Fruit fly (Drosophila melanogaster): ENCODE data around the gene Hmgcr.

Hmgcr gene

DNA sequence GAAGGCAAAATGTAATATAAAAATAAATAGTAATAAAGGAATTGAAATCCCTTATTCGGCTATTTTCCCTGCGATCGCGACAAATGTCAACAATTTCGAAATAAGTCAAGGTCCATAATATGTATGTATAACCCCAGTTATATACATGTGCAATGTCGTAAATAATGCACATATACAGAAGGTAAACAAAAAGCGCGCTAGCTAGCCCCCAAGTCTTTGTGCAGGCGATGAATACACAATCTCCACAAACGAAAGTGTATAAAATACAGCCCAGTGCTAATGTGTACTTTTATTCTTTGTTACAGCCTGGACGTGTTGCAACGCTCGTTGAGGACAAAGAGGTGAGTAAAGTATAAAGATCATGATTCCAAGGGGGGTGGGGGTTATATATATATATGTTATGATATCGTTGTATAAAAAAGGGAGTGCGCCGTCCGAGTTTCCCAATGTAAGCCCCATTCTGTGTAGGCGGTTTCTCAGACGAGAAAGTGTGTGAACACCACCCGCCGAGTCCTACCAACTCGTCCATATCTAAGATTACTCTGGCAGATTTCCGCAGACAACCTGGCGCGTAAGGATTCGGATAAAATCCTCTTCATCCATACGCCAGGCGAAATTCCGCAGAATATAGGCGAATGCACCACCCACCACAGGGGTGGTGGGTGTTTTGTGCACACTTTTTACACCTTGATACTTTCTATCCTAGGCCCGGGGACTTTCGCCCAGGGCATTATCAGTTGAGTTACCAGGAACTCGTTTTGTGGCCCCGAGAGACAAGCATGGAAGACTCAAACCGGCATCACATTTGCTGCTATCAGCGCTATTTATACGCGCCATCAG, 3.3 kb upstream of the Hmgcr start (continued):
- TF ChIP-seq pum (GFP tag; optimal IDR thresholded peaks at IDR 0.05), result no peak
- TF ChIP-seq Fer3 (tag; optimal IDR thresholded peaks at IDR 0.05), result no peak
- no peak for TF ChIP-seq repo (GFP tag; optimal IDR thresholded peaks at IDR 0.05)
- TF ChIP-seq Chrac-16 (GFP tag; optimal IDR thresholded peaks at IDR 0.05), result no peak
- no peak for TF ChIP-seq pzg (GFP tag; optimal IDR thresholded peaks at IDR 0.05)
- TF ChIP-seq shn (GFP tag; optimal IDR thresholded peaks at IDR 0.05), result no peak
- peak; percentile 32 for TF ChIP-seq Hmr (GFP tag; optimal IDR thresholded peaks at IDR 0.05)
- TF ChIP-seq CG17612 (GFP tag; IDR thresholded peaks at IDR 0.05), result no peak
- TF ChIP-seq otp (GFP tag; IDR thresholded peaks at IDR 0.05), result no peak
- no peak for TF ChIP-seq CG6689 (GFP tag; IDR thresholded peaks at IDR 0.05)
- TF ChIP-seq ash1 (GFP tag; optimal IDR thresholded peaks at IDR 0.05), result no peak
- TF ChIP-seq onecut (GFP tag; IDR thresholded peaks at IDR 0.05), result peak; percentile 19; the same call in 1 of the 2 replicates
- no peak for TF ChIP-seq CG17802 (tag; optimal IDR thresholded peaks at IDR 0.05)
- no peak for TF ChIP-seq CG14965 (GFP tag; optimal IDR thresholded peaks at IDR 0.05; ENCODE audit: borderline replicate concordance)
- TF ChIP-seq Ada2b (GFP tag; IDR thresholded peaks at IDR 0.05), result no peak
- no peak for TF ChIP-seq Dp (GFP tag; optimal IDR thresholded peaks at IDR 0.05)
- peak; percentile 42 for TF ChIP-seq CG6854 (GFP tag; optimal IDR thresholded peaks at IDR 0.05)
- peak; percentile 18; the same call in 1 of the 3 replicates for TF ChIP-seq CG11695 (GFP tag; IDR thresholded peaks at IDR 0.05)
- no peak for TF ChIP-seq CG14014 (GFP tag; IDR thresholded peaks at IDR 0.05)
- TF ChIP-seq fu2 (GFP tag; optimal IDR thresholded peaks at IDR 0.05), result no peak
- no peak for TF ChIP-seq NfI (GFP tag; optimal IDR thresholded peaks at IDR 0.05)
- peak; percentile 42 for TF ChIP-seq CG5180 (GFP tag; optimal IDR thresholded peaks at IDR 0.05)

DNA sequence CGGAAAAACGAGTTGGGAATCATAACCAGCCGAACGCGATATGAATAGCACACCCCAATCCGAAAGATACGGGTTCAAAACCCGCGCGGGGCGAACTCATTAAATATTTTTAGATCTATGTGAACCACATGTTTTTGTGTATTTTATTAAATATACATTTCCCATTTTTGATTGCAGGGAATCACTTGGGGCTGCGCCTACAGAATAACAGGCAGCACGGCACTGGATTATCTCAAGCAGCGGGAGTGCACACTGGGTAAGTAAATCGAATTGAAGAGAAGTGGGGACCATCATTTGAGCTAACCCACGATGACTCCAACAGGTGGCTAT, 2.7 kb upstream of the Hmgcr start:
- peak; percentile 53 for TF ChIP-seq Med (GFP tag)
- TF ChIP-seq Blimp-1 (GFP tag; optimal IDR thresholded peaks at IDR 0.05), result no peak
- no peak for TF ChIP-seq klu (GFP tag; IDR thresholded peaks at IDR 0.05)
- no peak for TF ChIP-seq CG17912 (GFP tag; optimal IDR thresholded peaks at IDR 0.05)
- TF ChIP-seq CG9609 (GFP tag; optimal IDR thresholded peaks at IDR 0.05), result no peak
- TF ChIP-seq Optix (GFP tag; IDR thresholded peaks at IDR 0.05), result no peak
- no peak for TF ChIP-seq CG6654 (GFP tag; optimal IDR thresholded peaks at IDR 0.05)
- TF ChIP-seq dimm (GFP tag; IDR thresholded peaks at IDR 0.05), result no peak
- TF ChIP-seq CG18619 (GFP tag; optimal IDR thresholded peaks at IDR 0.05), result no peak
- TF ChIP-seq Drgx (GFP tag; IDR thresholded peaks at IDR 0.05), result 0 out of 2 replicates have a peak, but pooled peaks have one; percentile 3
- no peak for TF ChIP-seq tup (GFP tag; optimal IDR thresholded peaks at IDR 0.05)
- no peak for TF ChIP-seq CG17568 (GFP tag; optimal IDR thresholded peaks at IDR 0.05)
- no peak for TF ChIP-seq Awh (GFP tag; IDR thresholded peaks at IDR 0.05)
- no peak for TF ChIP-seq Dek (tag; optimal IDR thresholded peaks at IDR 0.05)
- no peak for TF ChIP-seq Side (GFP tag; optimal IDR thresholded peaks at IDR 0.05)
- TF ChIP-seq mld (GFP tag; IDR thresholded peaks at IDR 0.05; ENCODE audit: partially characterized antibody), result no peak
- TF ChIP-seq CG43689 (GFP tag; IDR thresholded peaks at IDR 0.05), result no peak
- no peak for TF ChIP-seq CG1529 (GFP tag; optimal IDR thresholded peaks at IDR 0.05)
- TF ChIP-seq jing (GFP tag; optimal IDR thresholded peaks at IDR 0.05), result no peak
- no peak for TF ChIP-seq Elba2 (GFP tag; optimal IDR thresholded peaks at IDR 0.05)
- TF ChIP-seq Abd-B (GFP tag; optimal IDR thresholded peaks at IDR 0.05), result no peak
- TF ChIP-seq dati (GFP tag; IDR thresholded peaks at IDR 0.05), result no peak
- TF ChIP-seq HHEX (GFP tag; optimal IDR thresholded peaks at IDR 0.05), result no peak
- peak; percentile 63 for TF ChIP-seq kah (GFP tag; optimal IDR thresholded peaks at IDR 0.05)
- TF ChIP-seq CG6175 (GFP tag; IDR thresholded peaks at IDR 0.05), result no peak
- TF ChIP-seq hbn (GFP tag; IDR thresholded peaks at IDR 0.05; ENCODE audit: partially characterized antibody), result 0 out of 2 replicates have a peak, but pooled peaks have one; percentile 3
- no peak for TF ChIP-seq sob (GFP tag; IDR thresholded peaks at IDR 0.05)
- no peak for TF ChIP-seq CG31388 (GFP tag; optimal IDR thresholded peaks at IDR 0.05)
- no peak for TF ChIP-seq CG9932 (GFP tag; IDR thresholded peaks at IDR 0.05)
